Worm (Caenorhabditis elegans) whole organism, early embryonic: ENCODE measurements around the gene F32B6.4.

Experiments used
- B0310.2 ChIP-seq: sonication (generic microtip); optimal IDR thresholded peaks from 2 replicates; lab custom pipeline; 2016; ENCODE audit warnings: mild to moderate bottlenecking, missing genetic modification characterization, missing compliant biosample characterization
- F13C5.2 ChIP-seq: sonication (generic microtip); optimal IDR thresholded peaks from 2 replicates; lab custom pipeline; 2017; ENCODE audit warnings: mild to moderate bottlenecking, missing genetic modification characterization, inconsistent platforms, missing compliant biosample characterization
- aly-1 ChIP-seq: sonication (generic microtip); optimal IDR thresholded peaks from 2 replicates; lab custom pipeline; 2016; ENCODE audit warnings: missing genetic modification characterization, missing compliant biosample characterization
- ama-1 ChIP-seq: fragments of 150-350 bp; optimal IDR thresholded peaks from 2 replicates; lab custom pipeline; 2014
- ceh-36 ChIP-seq: sonication (generic microtip); optimal IDR thresholded peaks from 2 replicates; lab custom pipeline; 2016; ENCODE audit warnings: missing genetic modification characterization, inconsistent platforms, missing compliant biosample characterization
- ets-7 ChIP-seq: sonication (generic microtip); optimal IDR thresholded peaks from 2 replicates; lab custom pipeline; 2016; ENCODE audit warnings: missing genotype, missing genetic modification characterization, missing compliant biosample characterization
- flt-1 ChIP-seq: fragments of 200-800 bp; sonication (Bioruptor generic); IDR thresholded peaks from 2 replicates; pipeline ENCODE4 v1.3.6; 2022; ENCODE audit warnings: missing genetic modification characterization, missing compliant biosample characterization
- hmbx-1 ChIP-seq: sonication (generic microtip); optimal IDR thresholded peaks from 2 replicates; lab custom pipeline; 2016; ENCODE audit warnings: mild to moderate bottlenecking, missing genetic modification characterization, missing compliant biosample characterization
- hnd-1 ChIP-seq: sonication (generic microtip); optimal IDR thresholded peaks from 2 replicates; lab custom pipeline; 2016; ENCODE audit warnings: missing genetic modification characterization, missing compliant biosample characterization
- pes-1 ChIP-seq: fragments of 200-800 bp; sonication (Bioruptor generic); IDR thresholded peaks from 2 replicates; pipeline ENCODE4 v1.3.6; 2022; ENCODE audit warnings: missing genetic modification reagents, missing genetic modification characterization, missing compliant biosample characterization
- scrt-1 ChIP-seq: fragments of 200-800 bp; sonication (Bioruptor generic); IDR thresholded peaks from 2 replicates; pipeline ENCODE4 v1.3.6; 2022; ENCODE audit warnings: missing genetic modification characterization, missing compliant biosample characterization
- sea-1 ChIP-seq: fragments of 200-800 bp; sonication (Bioruptor generic); conservative IDR thresholded peaks from 2 replicates; pipeline ENCODE4 v1.3.6; 2022; ENCODE audit warnings: missing genetic modification characterization, missing compliant biosample characterization
- tbx-11 ChIP-seq: fragments of 200-800 bp; sonication (Bioruptor generic); IDR thresholded peaks from 2 replicates; pipeline ENCODE4 v1.3.6; 2022; ENCODE audit warnings: missing genetic modification characterization, missing compliant biosample characterization
- tbx-37 ChIP-seq: fragments of 200-800 bp; sonication (Bioruptor generic); conservative IDR thresholded peaks from 2 replicates; pipeline ENCODE4 v1.3.6; 2022; ENCODE audit warnings: missing genetic modification reagents, missing genetic modification characterization, missing compliant biosample characterization
- tra-4 ChIP-seq: sonication (generic microtip); optimal IDR thresholded peaks from 2 replicates; lab custom pipeline; 2017; ENCODE audit warnings: missing genetic modification characterization, missing compliant biosample characterization

F32B6.4 gene

ce11 chrIV:9848075-9848474 is 43.8 kb downstream of the F32B6.4 start, which contains the start of gene K07F5.7:
Gene K07F5.7, minus strand, starts transcription at chrIV:9848175.
- TF ChIP-seq sea-1 = no peak
- TF ChIP-seq tbx-11 (GFP tag; lab: Robert Waterston, UW) = no peak
- no peak for TF ChIP-seq flt-1 (GFP tag; lab: Robert Waterston, UW)
- TF ChIP-seq ama-1 (lab: Kevin White, UChicago) = no peak
- no peak for TF ChIP-seq hnd-1 (tag; lab: Kevin White, UChicago)
- TF ChIP-seq pes-1 = no peak
- no peak for TF ChIP-seq scrt-1 (GFP tag; lab: Robert Waterston, UW)
- TF ChIP-seq ets-7 (tag; lab: Kevin White, UChicago) = no peak
- no peak for TF ChIP-seq B0310.2
- TF ChIP-seq ceh-36 (tag; lab: Kevin White, UChicago) = no peak

DNA sequence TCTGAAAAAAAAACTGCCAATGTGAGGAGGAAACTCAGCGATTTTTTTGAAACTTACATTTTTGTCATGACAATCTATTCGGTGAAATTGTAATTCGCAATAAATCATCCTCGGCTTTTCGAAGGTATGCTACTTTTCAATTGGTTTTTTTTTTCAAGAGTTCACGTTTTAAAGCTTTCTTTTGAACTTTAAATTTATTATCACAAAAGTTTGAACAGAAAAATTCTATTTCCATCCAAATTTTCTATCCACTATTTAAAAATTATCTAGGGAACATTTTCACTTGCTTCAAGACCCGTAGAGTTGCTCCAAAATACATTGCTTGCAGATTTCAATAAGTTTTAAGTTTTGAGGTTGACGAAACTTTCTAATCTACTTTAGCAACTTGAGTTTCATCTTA is 45.3 kb downstream of the F32B6.4 start, which contains the start of gene K07F5.6:
Gene K07F5.6, minus strand, starts transcription at position 101 of the 400 bp plus-strand sequence.
- no peak for TF ChIP-seq flt-1 (GFP tag; lab: Robert Waterston, UW)
- TF ChIP-seq sea-1 = no peak
- no peak for TF ChIP-seq ceh-36 (tag; lab: Kevin White, UChicago)
- no peak for TF ChIP-seq hnd-1 (tag; lab: Kevin White, UChicago)
- TF ChIP-seq scrt-1 (GFP tag; lab: Robert Waterston, UW) = no peak
- TF ChIP-seq pes-1 = no peak

DNA sequence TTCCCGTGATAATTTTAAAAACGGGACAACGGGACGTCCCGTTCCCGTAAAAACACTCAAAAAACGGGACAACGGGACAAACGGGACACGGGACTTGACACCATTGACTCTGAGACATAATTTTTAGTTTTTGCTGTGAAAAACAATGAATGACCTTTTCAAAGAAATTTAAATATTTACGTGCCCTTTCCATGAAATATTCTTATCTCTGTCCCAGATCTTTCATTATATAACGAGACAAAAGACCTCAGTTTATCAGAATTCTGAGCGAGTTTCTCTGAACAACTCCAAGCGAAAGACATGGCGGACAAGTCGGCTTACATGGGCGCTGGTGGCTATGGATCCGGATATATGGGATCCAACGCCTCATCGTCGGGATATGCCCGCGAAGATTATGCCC is 48.1 kb downstream of the F32B6.4 start, which contains the start of gene nspd-2:
Gene nspd-2, plus strand, starts transcription at position 301 of the 400 bp plus-strand sequence.
- no peak for TF ChIP-seq ceh-36 (tag; lab: Kevin White, UChicago)
- TF ChIP-seq tbx-11 (GFP tag; lab: Robert Waterston, UW) = no peak
- TF ChIP-seq F13C5.2 (tag; lab: Kevin White, UChicago) = no peak
- TF ChIP-seq pes-1 = no peak
- no peak for TF ChIP-seq tbx-37
- TF ChIP-seq scrt-1 (GFP tag; lab: Robert Waterston, UW) = no peak
- TF ChIP-seq hmbx-1 = no peak
- no peak for TF ChIP-seq sea-1
- no peak for TF ChIP-seq aly-1
- no peak for TF ChIP-seq tra-4
- no peak for TF ChIP-seq hnd-1 (tag; lab: Kevin White, UChicago)
- no peak for TF ChIP-seq B0310.2
- no peak for TF ChIP-seq ets-7 (tag; lab: Kevin White, UChicago)

ce11 chrIV:9842071-9842470 is 49.8 kb downstream of the F32B6.4 start, which contains the start of gene K07F5.17:
Gene K07F5.17, plus strand, starts transcription at chrIV:9842371.
- TF ChIP-seq ets-7 (tag; lab: Kevin White, UChicago) (no peak), sea-1 (no peak)

DNA sequence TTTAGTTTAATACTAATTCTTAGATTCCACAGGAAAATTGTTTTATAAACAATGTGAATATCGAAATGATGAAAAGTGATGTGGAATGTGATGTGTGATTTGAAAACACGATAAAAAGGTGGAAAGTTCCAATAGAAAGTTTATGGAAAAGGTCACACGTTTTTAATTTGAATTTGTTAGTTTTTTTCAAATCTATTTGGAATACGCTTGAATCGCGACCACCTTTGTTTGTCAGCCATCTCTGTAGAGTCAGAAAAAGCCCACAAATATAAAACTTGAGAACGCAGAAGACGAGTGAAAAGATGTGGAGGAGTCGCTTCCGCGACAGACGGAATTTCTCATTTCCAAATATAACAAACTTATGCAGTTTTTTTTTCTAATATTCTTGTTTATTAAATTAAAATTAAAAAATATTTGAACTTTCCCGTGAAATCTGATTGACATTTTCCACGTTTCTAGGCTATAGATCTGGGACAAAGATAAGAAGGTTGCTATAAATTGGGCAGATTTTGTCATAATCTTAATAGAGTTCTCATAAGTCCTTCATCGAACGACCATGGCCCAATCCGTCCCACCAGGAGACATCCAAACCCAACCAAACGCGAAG is 50.8 kb downstream of the F32B6.4 start, which contains the start of the genes kin-24 and msp-56:
Gene kin-24, minus strand, starts transcription at position 101 of the 607 bp plus-strand sequence.
Gene msp-56, plus strand, starts transcription at position 557 of the 607 bp plus-strand sequence.
- no peak for TF ChIP-seq ets-7 (tag; lab: Kevin White, UChicago)
- no peak for TF ChIP-seq aly-1
